Worm (Caenorhabditis elegans) whole organism, young adult: ENCODE data around the gene unc-44.

Source experiments
- B0336.3 ChIP-seq: fragments of 200-800 bp; sonication (Bioruptor generic); IDR thresholded peaks from 2 replicates; pipeline ENCODE4 v1.3.6; 2022; ENCODE audit warnings: missing genetic modification characterization, missing compliant biosample characterization
- F49E8.2 ChIP-seq: sonication (generic microtip); optimal IDR thresholded peaks from 3 replicates; lab custom pipeline; 2017; ENCODE audit warnings: missing genetic modification characterization, mild to moderate bottlenecking, missing compliant biosample characterization, antibody characterized with exemption, moderate library complexity; ENCODE audit not compliant: insufficient read depth
- Y56A3A.18 ChIP-seq: fragments of 200-800 bp; sonication (Bioruptor generic); IDR thresholded peaks from 2 replicates; pipeline ENCODE4 v1.3.6; 2022; ENCODE audit warnings: missing genetic modification reagents, missing genetic modification characterization, missing compliant biosample characterization
- cebp-1 ChIP-seq, 2 experiments: fragments of 200-800 bp in 1 of 2; sonication (Bioruptor generic) in 1 of 2; sonication (generic microtip) in 1 of 2; IDR thresholded peaks in 1 of 2; optimal IDR thresholded peaks in 1 of 2; 2 replicates each; pipeline versions ENCODE4 v1.3.6 to Lab custom; 2017 to 2022; ENCODE audit warnings: missing compliant biosample characterization in 2 of 2, missing genetic modification characterization in 2 of 2, mild to moderate bottlenecking in 1 of 2, missing genetic modification reagents in 1 of 2, moderate library complexity in 1 of 2
- him-1 ChIP-seq: sonication (generic microtip); optimal IDR thresholded peaks from 2 replicates; lab custom pipeline; 2016; ENCODE audit warnings: missing genotype, missing genetic modification reagents, missing genetic modification characterization, missing compliant biosample characterization
- hmg-20 ChIP-seq: fragments of 200-800 bp; sonication (Bioruptor generic); IDR thresholded peaks from 2 replicates; pipeline ENCODE4 v1.3.6; 2022; ENCODE audit warnings: missing genetic modification reagents, missing genetic modification characterization, missing compliant biosample characterization
- lir-1 ChIP-seq: fragments of 200-800 bp; sonication (Bioruptor generic); conservative IDR thresholded peaks from 2 replicates; pipeline ENCODE4 v1.3.6; 2022; ENCODE audit warnings: missing genetic modification reagents, missing genetic modification characterization, missing compliant biosample characterization
- nhr-80 ChIP-seq: sonication (generic microtip); optimal IDR thresholded peaks from 2 replicates; lab custom pipeline; 2016; ENCODE audit warnings: missing genetic modification characterization, missing compliant biosample characterization
- nhr-90 ChIP-seq: sonication (generic microtip); optimal IDR thresholded peaks from 2 replicates; lab custom pipeline; 2016; ENCODE audit warnings: missing genotype, mild to moderate bottlenecking, missing genetic modification characterization, missing compliant biosample characterization
- pha-4 ChIP-seq: fragments of 150-350 bp; sonication (generic microtip); optimal IDR thresholded peaks from 2 replicates; lab custom pipeline; 2014; ENCODE audit warnings: missing biosample characterization, missing genetic modification reagents, missing genetic modification characterization
- snpc-4 ChIP-seq, 5 experiments: fragments of 150-350 bp in 1 of 5; sonication (generic microtip) in 4 of 5; optimal IDR thresholded peaks; 2 replicates each; lab custom pipeline; 2014 to 2018; ENCODE audit warnings: missing genetic modification characterization in 5 of 5, missing biosample characterization in 3 of 5, antibody characterized with exemption in 2 of 5, mild to moderate bottlenecking in 2 of 5, missing compliant biosample characterization in 2 of 5, missing genotype in 2 of 5, moderate library complexity in 2 of 5, missing genetic modification reagents in 1 of 5
- tbx-9 ChIP-seq: sonication (generic microtip); optimal IDR thresholded peaks from 2 replicates; lab custom pipeline; 2016; ENCODE audit warnings: borderline replicate concordance, missing genetic modification characterization, inconsistent platforms, missing compliant biosample characterization
- ztf-22 ChIP-seq: fragments of 200-800 bp; sonication (Bioruptor generic); optimal IDR thresholded peaks from 2 replicates; lab custom pipeline; 2018; ENCODE audit warnings: mild to moderate bottlenecking, missing genetic modification characterization, moderate library complexity, missing compliant biosample characterization
- ztf-28 ChIP-seq: fragments of 200-800 bp; sonication (Bioruptor generic); IDR thresholded peaks from 2 replicates; pipeline ENCODE4 v1.3.6; 2022; ENCODE audit warnings: missing genetic modification reagents, missing genetic modification characterization, missing compliant biosample characterization

DNA sequence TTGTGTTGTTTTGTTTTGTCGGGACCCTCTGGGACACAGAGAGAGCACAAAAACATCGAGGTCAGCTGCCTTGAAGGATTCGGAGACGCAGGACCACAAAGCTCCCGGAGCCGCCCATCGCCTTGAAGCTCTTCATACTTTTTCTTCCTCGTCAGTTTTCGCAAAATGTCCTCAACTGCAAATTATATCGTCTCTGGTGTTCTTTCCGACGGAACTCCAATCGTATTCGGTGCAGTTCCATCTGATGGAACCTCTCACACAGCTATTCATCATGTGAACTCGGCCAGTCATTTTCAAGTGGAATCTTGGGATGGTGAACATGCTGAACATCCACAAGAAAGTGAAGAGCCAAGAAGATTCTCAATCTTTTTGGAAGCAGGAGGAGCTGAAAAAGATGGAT lies 10.1 kb downstream of the unc-44 start:
- TF ChIP-seq ztf-28 (no peak), F49E8.2 (tag; lab: Kevin White, UChicago) (no peak), snpc-4 (GFP tag; optimal IDR thresholded peaks at IDR 0.05; lab: Kevin White, UChicago) (no peak), snpc-4 (tag; optimal IDR thresholded peaks at IDR 0.05; lab: Kevin White, UChicago) (no peak), him-1 (no peak), hmg-20 (no peak), Y56A3A.18 (GFP tag; lab: Robert Waterston, UW) (no peak), tbx-9 (tag; lab: Kevin White, UChicago) (no peak), nhr-80 (tag; lab: Kevin White, UChicago) (no peak), pha-4 (no peak), ztf-22 (GFP tag; lab: Kevin White, UChicago) (no peak), nhr-90 (no peak), lir-1 (no peak), cebp-1 (GFP tag; IDR thresholded peaks at IDR 0.05; lab: Robert Waterston, UW) (no peak), cebp-1 (tag; optimal IDR thresholded peaks at IDR 0.05; lab: Kevin White, UChicago) (no peak), B0336.3 (GFP tag; lab: Robert Waterston, UW) (no peak)
